Fruit fly (Drosophila melanogaster): ENCODE data around the gene side-III.

DNA sequence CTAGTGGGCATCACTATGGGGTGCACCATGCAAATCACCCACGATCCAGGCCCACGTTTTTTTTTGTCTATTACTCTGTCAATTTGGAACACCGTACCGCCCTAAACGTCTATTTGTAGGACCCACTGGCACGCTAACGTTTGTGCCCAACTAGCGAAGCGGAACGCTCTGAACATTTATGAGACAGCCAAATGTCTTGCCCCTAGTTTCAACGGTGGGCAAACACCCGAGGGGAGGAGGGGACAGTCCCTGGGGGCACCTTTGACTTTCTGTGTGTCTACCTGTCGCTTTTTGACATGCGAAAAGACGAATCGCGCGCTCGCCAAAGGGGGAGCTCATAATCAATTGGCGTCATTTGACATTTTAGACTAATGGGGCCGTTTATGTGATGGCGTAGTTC lies 47.2 kb upstream of the side-III start:
- TF ChIP-seq Met (GFP tag; optimal IDR thresholded peaks at IDR 0.05) (no peak), CG8632 (GFP tag; optimal IDR thresholded peaks at IDR 0.05) (no peak), OdsH (GFP tag; optimal IDR thresholded peaks at IDR 0.05) (no peak), CG4318 (GFP tag; optimal IDR thresholded peaks at IDR 0.05) (no peak), CG32006 (GFP tag; optimal IDR thresholded peaks at IDR 0.05) (no peak), Eip75B (GFP tag; optimal IDR thresholded peaks at IDR 0.05) (no peak), CG10669 (GFP tag; optimal IDR thresholded peaks at IDR 0.05) (no peak)

Data from whole organism, prepupa.